Fruit fly (Drosophila melanogaster): Measurements from ENCODE around the gene CG13733.

The CG13733 gene

dm6 chr3L:17428779-17429178 is 49.9 kb downstream of the CG13733 start, which contains the start of gene Gorab (continued):
- peak; percentile 10 for TF ChIP-seq CG8359 (GFP tag; optimal IDR thresholded peaks at IDR 0.05; ENCODE audit: borderline replicate concordance)
- TF ChIP-seq CG18476 (GFP tag; optimal IDR thresholded peaks at IDR 0.05) = peak; percentile 89
- TF ChIP-seq Dip3 (GFP tag; optimal IDR thresholded peaks at IDR 0.05) = peak; percentile 80
- TF ChIP-seq CG30403 (GFP tag; optimal IDR thresholded peaks at IDR 0.05) = peak; percentile 84
- no peak for TF ChIP-seq eyg (GFP tag; optimal IDR thresholded peaks at IDR 0.05)
- TF ChIP-seq CG15479 (GFP tag; optimal IDR thresholded peaks at IDR 0.05) = no peak
- TF ChIP-seq H15 (GFP tag; IDR thresholded peaks at IDR 0.05) = peak; percentile 91
- peak; percentile 40 for TF ChIP-seq CG17912 (GFP tag; optimal IDR thresholded peaks at IDR 0.05)
- TF ChIP-seq Meics (GFP tag; optimal IDR thresholded peaks at IDR 0.05) = peak; percentile 79
- peak; percentile 93 for TF ChIP-seq Mrtf (GFP tag; IDR thresholded peaks at IDR 0.05)
- TF ChIP-seq Hey (tag; optimal IDR thresholded peaks at IDR 0.05) = peak; percentile 6
- peak; percentile 48; the same call in 2 of the 3 replicates for TF ChIP-seq CG16813 (GFP tag; IDR thresholded peaks at IDR 0.05; ENCODE audit: partially characterized antibody)
- peak; percentile 88 for TF ChIP-seq D19A (tag; optimal IDR thresholded peaks at IDR 0.05)
- TF ChIP-seq gem (tag; optimal IDR thresholded peaks at IDR 0.05) = peak; percentile 90
- TF ChIP-seq ci (GFP tag; IDR thresholded peaks at IDR 0.05) = peak; percentile 94
- peak; percentile 72 for TF ChIP-seq slp2 (GFP tag; optimal IDR thresholded peaks at IDR 0.05)
- TF ChIP-seq Camta (GFP tag; optimal IDR thresholded peaks at IDR 0.05) = peak; percentile 75
- TF ChIP-seq TFAM (GFP tag; optimal IDR thresholded peaks at IDR 0.05) = no peak
- peak; percentile 97 for TF ChIP-seq Aef1 (GFP tag; IDR thresholded peaks at IDR 0.05)
- peak; percentile 74 for TF ChIP-seq Adf1 (GFP tag; IDR thresholded peaks at IDR 0.05)
- peak; percentile 38 for TF ChIP-seq emc (GFP tag; optimal IDR thresholded peaks at IDR 0.05)
- TF ChIP-seq CG6272 (GFP tag; IDR thresholded peaks at IDR 0.05) = peak; percentile 95
- TF ChIP-seq aop (GFP tag; IDR thresholded peaks at IDR 0.05) = peak; percentile 78
- peak; percentile 74 for TF ChIP-seq sug (tag; optimal IDR thresholded peaks at IDR 0.05)
- peak; percentile 57 for TF ChIP-seq hbn (GFP tag; IDR thresholded peaks at IDR 0.05; ENCODE audit: partially characterized antibody)
- no peak for TF ChIP-seq ash1 (GFP tag; optimal IDR thresholded peaks at IDR 0.05)
- TF ChIP-seq Fer3 (tag; optimal IDR thresholded peaks at IDR 0.05) = peak; percentile 87
- TF ChIP-seq CG7372 (GFP tag; IDR thresholded peaks at IDR 0.05) = peak; percentile 95
- TF ChIP-seq Trl (optimal IDR thresholded peaks at IDR 0.05) = no peak
- peak; percentile 4 for TF ChIP-seq Trl (GFP tag; optimal IDR thresholded peaks at IDR 0.05)
- peak; percentile 32 for TF ChIP-seq gcm (GFP tag; optimal IDR thresholded peaks at IDR 0.05)
- peak; percentile 63 for TF ChIP-seq CG11723 (GFP tag; optimal IDR thresholded peaks at IDR 0.05)
- TF ChIP-seq al (GFP tag; IDR thresholded peaks at IDR 0.05) = peak; percentile 96
- TF ChIP-seq CG32532 (GFP tag; IDR thresholded peaks at IDR 0.05) = peak; percentile 97
- peak; percentile 95 for TF ChIP-seq CG3847 (GFP tag; IDR thresholded peaks at IDR 0.05)
- TF ChIP-seq CG8089 (GFP tag; optimal IDR thresholded peaks at IDR 0.05) = peak; percentile 59
- TF ChIP-seq sc (optimal IDR thresholded peaks at IDR 0.05) = no peak
- TF ChIP-seq sc (GFP tag; optimal IDR thresholded peaks at IDR 0.05) = peak; percentile 78
- TF ChIP-seq repo (GFP tag; optimal IDR thresholded peaks at IDR 0.05) = peak; percentile 55
- TF ChIP-seq jing (GFP tag; optimal IDR thresholded peaks at IDR 0.05) = peak; percentile 64
- TF ChIP-seq pzg (GFP tag; optimal IDR thresholded peaks at IDR 0.05) = peak; percentile 54
- peak; percentile 95 for TF ChIP-seq H2.0 (GFP tag; IDR thresholded peaks at IDR 0.05)
- peak; percentile 88 for TF ChIP-seq CG17359 (tag; optimal IDR thresholded peaks at IDR 0.05)
- TF ChIP-seq chif (GFP tag; optimal IDR thresholded peaks at IDR 0.05) = peak; percentile 62 to 79
- peak; percentile 93 for TF ChIP-seq CG17361 (GFP tag; IDR thresholded peaks at IDR 0.05)
- TF ChIP-seq CG15011 (GFP tag; optimal IDR thresholded peaks at IDR 0.05) = peak; percentile 60
- TF ChIP-seq dm (GFP tag; optimal IDR thresholded peaks at IDR 0.05) = peak; percentile 69
- peak; percentile 91 for TF ChIP-seq Awh (GFP tag; IDR thresholded peaks at IDR 0.05)
- peak; percentile 71 for TF ChIP-seq CG16779 (GFP tag; IDR thresholded peaks at IDR 0.05)
- peak; percentile 86 for TF ChIP-seq croc (GFP tag; conservative IDR thresholded peaks at IDR 0.05)
- peak; percentile 74 for TF ChIP-seq ewg (GFP tag; optimal IDR thresholded peaks at IDR 0.05)
- peak; percentile 65 for TF ChIP-seq NC2β (GFP tag; optimal IDR thresholded peaks at IDR 0.05)
